Fruit fly (Drosophila melanogaster) whole organism, embryonic: ENCODE measurements around the gene BORCS5.
A peak's percentile ranks its signal among the peaks of the same experiment; 100 is the strongest.

Experiments
- Aef1 ChIP-seq: fragments of 200-800 bp; sonication (Bioruptor generic); IDR thresholded peaks from 3 replicates; pipeline ENCODE4 v1.3.6; 2022; ENCODE audit warnings: missing biosample characterization, missing genetic modification characterization
- Asciz ChIP-seq: fragments of 200-800 bp; sonication (Bioruptor generic); optimal IDR thresholded peaks from 2 replicates; lab custom pipeline; 2017; ENCODE audit warnings: missing biosample characterization, mild to moderate bottlenecking, missing genetic modification characterization, missing genetic modification reagents
- Atf3 ChIP-seq: fragments of 200-800 bp; sonication (Bioruptor generic); optimal IDR thresholded peaks from 3 replicates; lab custom pipeline; 2016; ENCODE audit warnings: missing biosample characterization, missing genetic modification characterization
- Awh ChIP-seq: fragments of 200-800 bp; sonication (Bioruptor generic); IDR thresholded peaks from 2 replicates; pipeline ENCODE4, ENCODE4 v1.3.6; 2022; ENCODE audit warnings: missing biosample characterization, missing genetic modification characterization
- BtbVII ChIP-seq: fragments of 200-800 bp; sonication (Bioruptor generic); optimal IDR thresholded peaks from 3 replicates; lab custom pipeline; 2017; ENCODE audit warnings: missing biosample characterization, mild to moderate bottlenecking, missing genetic modification characterization
- CG10321 ChIP-seq: fragments of 200-800 bp; sonication (Bioruptor generic); IDR thresholded peaks from 2 replicates; pipeline ENCODE4 v1.3.6; 2022; ENCODE audit warnings: missing biosample characterization, missing genetic modification characterization
- CG15269 ChIP-seq: fragments of 200-800 bp; sonication (Bioruptor generic); optimal IDR thresholded peaks from 2 replicates; lab custom pipeline; 2018; ENCODE audit warnings: missing biosample characterization, mild to moderate bottlenecking, missing genetic modification characterization, moderate library complexity
- CG17328 ChIP-seq: fragments of 200-800 bp; sonication (Bioruptor generic); IDR thresholded peaks from 2 replicates; pipeline ENCODE4 v1.3.6; 2022; ENCODE audit warnings: missing biosample characterization, missing genetic modification characterization
- CG17385 ChIP-seq: fragments of 200-800 bp; sonication (Bioruptor generic); optimal IDR thresholded peaks from 3 replicates; lab custom pipeline; 2018; ENCODE audit warnings: missing biosample characterization, mild to moderate bottlenecking, missing genetic modification characterization
- CG2129 ChIP-seq: fragments of 200-800 bp; sonication (Bioruptor generic); IDR thresholded peaks from 2 replicates; pipeline ENCODE4 v1.3.6; 2022; ENCODE audit warnings: missing biosample characterization, missing genetic modification characterization; ENCODE audit not compliant: partially characterized antibody
- CG2202 ChIP-seq: fragments of 200-800 bp; sonication (Bioruptor generic); optimal IDR thresholded peaks from 2 replicates; lab custom pipeline; 2018; ENCODE audit warnings: missing biosample characterization, mild to moderate bottlenecking, missing genetic modification characterization
- CG32767 ChIP-seq: fragments of 200-800 bp; sonication (Bioruptor generic); IDR thresholded peaks from 2 replicates; pipeline ENCODE4 v1.3.6; 2022; ENCODE audit warnings: missing biosample characterization, missing genetic modification characterization
- CG3281 ChIP-seq: fragments of 200-800 bp; sonication (Bioruptor generic); optimal IDR thresholded peaks from 3 replicates; lab custom pipeline; 2017; ENCODE audit warnings: missing biosample characterization, mild to moderate bottlenecking, missing genetic modification characterization
- CG33213 ChIP-seq: fragments of 200-800 bp; sonication (Bioruptor generic); optimal IDR thresholded peaks from 3 replicates; lab custom pipeline; 2016; ENCODE audit warnings: missing biosample characterization, missing genetic modification characterization
- CG4730 ChIP-seq: fragments of 200-800 bp; sonication (Bioruptor generic); IDR thresholded peaks from 2 replicates; pipeline ENCODE4 v1.3.6; 2022; ENCODE audit warnings: missing biosample characterization, missing genetic modification characterization
- CG6689 ChIP-seq: fragments of 200-800 bp; sonication (Bioruptor generic); IDR thresholded peaks from 2 replicates; pipeline ENCODE4 v1.3.6; 2022; ENCODE audit warnings: missing biosample characterization, missing genetic modification characterization
- CG7556 ChIP-seq: fragments of 200-800 bp; sonication (Bioruptor generic); optimal IDR thresholded peaks from 2 replicates; lab custom pipeline; 2017; ENCODE audit warnings: missing biosample characterization, mild to moderate bottlenecking, missing genetic modification characterization
- CG9876 ChIP-seq: fragments of 200-800 bp; sonication (Bioruptor generic); optimal IDR thresholded peaks from 2 replicates; lab custom pipeline; 2016; ENCODE audit warnings: missing biosample characterization, missing genetic modification characterization
- Dad ChIP-seq: fragments of 200-800 bp; sonication (Bioruptor generic); optimal IDR thresholded peaks from 3 replicates; lab custom pipeline; 2016; ENCODE audit warnings: missing biosample characterization, missing genetic modification characterization
- Dfd ChIP-seq, 2 experiments: fragments of >200 bp; optimal IDR thresholded peaks; 2 replicates each; lab custom pipeline; 2017; ENCODE audit warnings: missing biosample characterization in 2 of 2, missing genetic modification characterization in 2 of 2
- Dip3 ChIP-seq: fragments of 200-800 bp; sonication (Bioruptor generic); optimal IDR thresholded peaks from 3 replicates; lab custom pipeline; 2016; ENCODE audit warnings: missing biosample characterization, missing genetic modification characterization
- Eip74EF ChIP-seq, 2 experiments: fragments of 200-800 bp in 1 of 2; fragments of >200 bp in 1 of 2; sonication (Bioruptor generic) in 1 of 2; optimal IDR thresholded peaks; 2 replicates each; lab custom pipeline; 2017 to 2019; ENCODE audit warnings: missing biosample characterization in 2 of 2, missing genetic modification characterization in 2 of 2, mild to moderate bottlenecking in 1 of 2, moderate library complexity in 1 of 2
- Mad ChIP-seq: fragments of 200-800 bp; sonication (Bioruptor generic); optimal IDR thresholded peaks from 2 replicates; lab custom pipeline; 2016; ENCODE audit warnings: missing biosample characterization, missing genetic modification characterization
- Myb ChIP-seq: fragments of 200-800 bp; sonication (Bioruptor generic); optimal IDR thresholded peaks from 2 replicates; lab custom pipeline; 2016; ENCODE audit warnings: missing biosample characterization, missing genetic modification characterization
- PHDP ChIP-seq: fragments of 200-800 bp; sonication (Bioruptor generic); optimal IDR thresholded peaks from 3 replicates; lab custom pipeline; 2018; ENCODE audit warnings: missing biosample characterization, mild to moderate bottlenecking, missing genetic modification characterization, moderate library complexity
- Ptx1 ChIP-seq: fragments of 200-800 bp; sonication (Bioruptor generic); IDR thresholded peaks from 2 replicates; pipeline ENCODE4 v1.3.6; 2022; ENCODE audit warnings: missing biosample characterization, missing genetic modification characterization
- Side ChIP-seq: fragments of 200-800 bp; sonication (Bioruptor generic); optimal IDR thresholded peaks from 2 replicates; lab custom pipeline; 2016; ENCODE audit warnings: missing biosample characterization, missing genetic modification characterization
- Sox100B ChIP-seq: fragments of 200-800 bp; sonication (Bioruptor generic); optimal IDR thresholded peaks from 3 replicates; lab custom pipeline; 2018; ENCODE audit warnings: missing biosample characterization, mild to moderate bottlenecking, missing genetic modification characterization
- Xrp1 ChIP-seq: fragments of 200-800 bp; sonication (Bioruptor generic); IDR thresholded peaks from 2 replicates; pipeline ENCODE4 v1.3.6; 2022; ENCODE audit warnings: missing biosample characterization, missing genetic modification characterization
- abd-A ChIP-seq: fragments of 200-800 bp; sonication (Bioruptor generic); optimal IDR thresholded peaks from 3 replicates; lab custom pipeline; 2019; ENCODE audit warnings: missing biosample characterization, mild to moderate bottlenecking, missing genetic modification characterization, moderate library complexity
- cg ChIP-seq: fragments of 200-800 bp; sonication (Bioruptor generic); optimal IDR thresholded peaks from 3 replicates; lab custom pipeline; 2019; ENCODE audit warnings: missing biosample characterization, mild to moderate bottlenecking, missing genetic modification characterization, moderate library complexity
- corto ChIP-seq: fragments of 200-800 bp; sonication (Bioruptor generic); optimal IDR thresholded peaks from 2 replicates; lab custom pipeline; 2016; ENCODE audit warnings: missing biosample characterization, mild to moderate bottlenecking, missing genetic modification characterization, moderate library complexity
- crc ChIP-seq: fragments of 200-800 bp; sonication (Bioruptor generic); optimal IDR thresholded peaks from 2 replicates; lab custom pipeline; 2016; ENCODE audit warnings: missing biosample characterization, missing genetic modification characterization
- danr ChIP-seq: fragments of 200-800 bp; sonication (Bioruptor generic); IDR thresholded peaks from 2 replicates; pipeline ENCODE4 v1.3.6; 2022; ENCODE audit warnings: missing biosample characterization, missing genetic modification characterization
- fd3F ChIP-seq: fragments of 200-800 bp; sonication (Bioruptor generic); optimal IDR thresholded peaks from 2 replicates; lab custom pipeline; 2018; ENCODE audit warnings: missing biosample characterization, mild to moderate bottlenecking, missing genetic modification characterization, moderate library complexity
- fu2 ChIP-seq: fragments of 200-800 bp; sonication (Bioruptor generic); optimal IDR thresholded peaks from 2 replicates; lab custom pipeline; 2016; ENCODE audit warnings: missing biosample characterization, missing genetic modification characterization
- grn ChIP-seq: fragments of 200-800 bp; sonication (Bioruptor generic); optimal IDR thresholded peaks from 3 replicates; lab custom pipeline; 2017; ENCODE audit warnings: missing biosample characterization, missing genetic modification characterization
- gsb-n ChIP-seq: fragments of 200-800 bp; sonication (Bioruptor generic); optimal IDR thresholded peaks from 3 replicates; lab custom pipeline; 2018; ENCODE audit warnings: missing biosample characterization, mild to moderate bottlenecking, missing genetic modification characterization
- her ChIP-seq: fragments of 200-800 bp; sonication (Bioruptor generic); optimal IDR thresholded peaks from 2 replicates; lab custom pipeline; 2016; ENCODE audit warnings: missing biosample characterization, missing genetic modification characterization
- kay ChIP-seq: fragments of 200-800 bp; sonication (Bioruptor generic); optimal IDR thresholded peaks from 2 replicates; lab custom pipeline; 2016; ENCODE audit warnings: missing biosample characterization, missing genetic modification characterization
- maf-S ChIP-seq: fragments of 200-800 bp; sonication (Bioruptor generic); optimal IDR thresholded peaks from 2 replicates; lab custom pipeline; 2016; ENCODE audit warnings: missing biosample characterization, missing genetic modification characterization
- mld ChIP-seq: fragments of 200-800 bp; sonication (Bioruptor generic); IDR thresholded peaks from 3 replicates; pipeline ENCODE4 v1.3.6; 2022; ENCODE audit warnings: missing biosample characterization, missing genetic modification characterization; ENCODE audit not compliant: partially characterized antibody
- pfk ChIP-seq: fragments of 200-800 bp; sonication (Bioruptor generic); optimal IDR thresholded peaks from 2 replicates; lab custom pipeline; 2018; ENCODE audit warnings: missing biosample characterization, mild to moderate bottlenecking, missing genetic modification characterization, moderate library complexity
- schlank ChIP-seq: fragments of 200-800 bp; sonication (Bioruptor generic); optimal IDR thresholded peaks from 2 replicates; lab custom pipeline; 2018; ENCODE audit warnings: missing biosample characterization, mild to moderate bottlenecking, missing genetic modification characterization
- seq ChIP-seq: fragments of 200-800 bp; sonication (Bioruptor generic); IDR thresholded peaks from 2 replicates; pipeline ENCODE4 v1.3.6; 2022; ENCODE audit warnings: missing biosample characterization, missing genetic modification characterization
- slp2 ChIP-seq: fragments of 200-800 bp; sonication (Bioruptor generic); optimal IDR thresholded peaks from 2 replicates; lab custom pipeline; 2016; ENCODE audit warnings: missing biosample characterization, missing genetic modification characterization
- tgo ChIP-seq: fragments of 200-800 bp; sonication (Bioruptor generic); IDR thresholded peaks from 3 replicates; pipeline ENCODE4 v1.3.6; 2022; ENCODE audit warnings: missing biosample characterization, missing genetic modification characterization
- vvl ChIP-seq: fragments of 200-800 bp; sonication (Bioruptor generic); IDR thresholded peaks from 2 replicates; pipeline ENCODE4 v1.3.6; 2022; ENCODE audit warnings: missing biosample characterization, missing genetic modification characterization
- wor ChIP-seq: fragments of 200-800 bp; sonication (Bioruptor generic); IDR thresholded peaks from 2 replicates; pipeline ENCODE4 v1.3.6; 2022; ENCODE audit warnings: missing biosample characterization, missing genetic modification characterization

Gene BORCS5

DNA sequence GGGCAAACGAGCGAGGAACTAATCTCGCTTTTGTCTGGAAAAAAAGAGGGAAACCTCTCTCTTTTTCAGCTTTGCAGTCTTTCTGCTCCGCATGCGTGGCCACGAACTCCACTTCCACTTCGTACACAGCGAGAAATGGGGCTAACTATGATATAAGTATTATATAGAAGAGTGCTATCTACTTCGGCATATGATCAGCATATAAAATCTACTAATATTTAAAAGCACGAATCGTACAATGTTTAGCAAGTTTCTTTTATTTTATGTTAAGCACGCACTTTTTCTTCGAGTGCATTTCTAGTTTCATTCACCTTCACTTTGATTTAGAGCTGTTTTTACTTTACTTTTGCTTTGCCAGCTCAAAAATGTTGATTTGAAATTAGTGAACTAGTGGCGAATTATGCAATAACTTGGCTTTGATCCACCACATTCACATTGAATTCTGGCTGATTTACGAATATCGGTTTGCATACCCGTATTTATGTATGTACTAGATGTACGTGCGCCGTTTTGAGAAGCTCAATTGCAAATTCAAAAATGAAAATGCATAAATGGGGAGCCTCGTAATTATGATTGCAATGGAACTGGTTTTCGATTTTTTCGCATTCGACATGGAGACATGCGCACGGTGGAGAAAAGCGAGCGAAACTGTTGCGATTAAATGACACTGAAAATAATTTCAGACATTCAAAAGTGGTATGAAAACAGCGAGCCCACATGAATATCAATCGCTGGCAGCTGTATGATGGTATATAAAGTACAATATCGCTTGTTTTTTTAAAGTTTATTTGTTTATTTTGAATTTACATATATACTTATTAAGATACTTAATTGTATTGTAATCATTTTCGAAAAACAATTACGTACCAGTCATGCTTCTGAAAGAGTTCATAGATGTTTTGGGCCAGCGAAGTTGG, 14.8 kb downstream of the BORCS5 start (continued):
- TF ChIP-seq Eip74EF (GFP tag; optimal IDR thresholded peaks at IDR 0.05; lab: Kevin White, UChicago), result peak in 1 of 2 experiments; percentile 91
- peak; percentile 41 for TF ChIP-seq corto (GFP tag; lab: Kevin White, UChicago)
- TF ChIP-seq Dad (GFP tag; lab: Kevin White, UChicago), result peak; percentile 66
- TF ChIP-seq Awh (GFP tag; lab: Robert Waterston, UW), result peak; percentile 92
- TF ChIP-seq CG4730 (GFP tag; lab: Robert Waterston, UW), result peak; percentile 79
- TF ChIP-seq Sox100B (GFP tag; lab: Kevin White, UChicago), result peak; percentile 71
- TF ChIP-seq danr (GFP tag; lab: Robert Waterston, UW), result peak; percentile 75
- no peak for TF ChIP-seq schlank (tag; lab: Kevin White, UChicago)
- peak; percentile 11 for TF ChIP-seq Atf3 (GFP tag; lab: Kevin White, UChicago)
- TF ChIP-seq PHDP (tag; lab: Kevin White, UChicago), result peak; percentile 59
- peak; percentile 91 for TF ChIP-seq Xrp1 (GFP tag; lab: Robert Waterston, UW)
- no peak for TF ChIP-seq pfk (GFP tag; lab: Kevin White, UChicago)
- peak; percentile 70 for TF ChIP-seq CG17385 (GFP tag; lab: Kevin White, UChicago)
- TF ChIP-seq CG15269 (tag; lab: Kevin White, UChicago), result peak; percentile 68
- peak; percentile 58 for TF ChIP-seq CG7556 (GFP tag; lab: Kevin White, UChicago)
- TF ChIP-seq Aef1 (GFP tag; lab: Robert Waterston, UW), result peak; percentile 34; the same call in 1 of the 3 replicates
- TF ChIP-seq maf-S, result peak; percentile 5
- TF ChIP-seq Dfd (GFP tag; optimal IDR thresholded peaks at IDR 0.05; lab: Kevin White, UChicago), result no peak
- TF ChIP-seq tgo (GFP tag; lab: Robert Waterston, UW), result peak; percentile 81
- 0 out of 2 replicates have a peak, but pooled peaks have one; percentile 17 for TF ChIP-seq seq
- TF ChIP-seq CG3281, result peak; percentile 49
- peak; percentile 51; the same call in 1 of the 2 replicates for TF ChIP-seq CG32767 (GFP tag; lab: Robert Waterston, UW)
- no peak for TF ChIP-seq CG9876 (GFP tag; lab: Kevin White, UChicago)
- no peak for TF ChIP-seq her
- TF ChIP-seq CG6689, result peak; percentile 87
- TF ChIP-seq cg, result no peak
- peak; percentile 72 for TF ChIP-seq CG17328
- peak; percentile 48 for TF ChIP-seq gsb-n (tag; lab: Kevin White, UChicago)
- peak; percentile 33 for TF ChIP-seq kay (GFP tag; lab: Kevin White, UChicago)
- TF ChIP-seq fu2 (GFP tag; lab: Kevin White, UChicago), result no peak
- peak; percentile 89 for TF ChIP-seq Ptx1 (GFP tag; lab: Robert Waterston, UW)
- no peak for TF ChIP-seq CG2129 (GFP tag; lab: Robert Waterston, UW)
- TF ChIP-seq CG10321, result no peak; the same call in 1 of the 2 replicates
- peak; percentile 23 for TF ChIP-seq fd3F (GFP tag; lab: Kevin White, UChicago)
- TF ChIP-seq Dip3 (GFP tag; lab: Kevin White, UChicago), result peak; percentile 28
- peak; percentile 78 for TF ChIP-seq crc (GFP tag; lab: Kevin White, UChicago)
- TF ChIP-seq Mad, result peak; percentile 47
- peak; percentile 10 for TF ChIP-seq BtbVII
- TF ChIP-seq vvl (GFP tag; lab: Robert Waterston, UW), result peak; percentile 90
- peak; percentile 21 for TF ChIP-seq CG33213 (GFP tag; lab: Kevin White, UChicago)
- peak; percentile 69 for TF ChIP-seq Asciz (GFP tag; lab: Kevin White, UChicago)
- peak; percentile 73 for TF ChIP-seq CG2202
- TF ChIP-seq abd-A, result no peak
- no peak for TF ChIP-seq Myb (GFP tag; lab: Kevin White, UChicago)
- TF ChIP-seq wor (GFP tag; lab: Robert Waterston, UW), result peak; percentile 42; the same call in 1 of the 2 replicates
- no peak for TF ChIP-seq mld (GFP tag; lab: Robert Waterston, UW)
- peak; percentile 22 for TF ChIP-seq grn (GFP tag; lab: Kevin White, UChicago)
- TF ChIP-seq slp2, result peak; percentile 77
- TF ChIP-seq Side (GFP tag; lab: Kevin White, UChicago), result peak; percentile 78
